Worm (Caenorhabditis elegans) whole organism, midembryonic: ENCODE results near the gene ZC395.5.

Experiments used
- T22C8.4 ChIP-seq: fragments of 200-800 bp; sonication (Bioruptor generic); IDR thresholded peaks from 2 replicates; pipeline ENCODE4 v1.3.6; 2022; ENCODE audit warnings: missing genetic modification characterization, missing compliant biosample characterization
- flt-1 ChIP-seq: fragments of 200-800 bp; sonication (Bioruptor generic); IDR thresholded peaks from 2 replicates; pipeline ENCODE4 v1.3.6; 2022; ENCODE audit warnings: missing genetic modification characterization, missing compliant biosample characterization
- klf-2 ChIP-seq: fragments of 200-800 bp; sonication (Bioruptor generic); conservative IDR thresholded peaks from 2 replicates; pipeline ENCODE4 v1.3.6; 2022; ENCODE audit warnings: missing genetic modification reagents, missing genetic modification characterization, missing compliant biosample characterization
- med-1 ChIP-seq: sonication (generic microtip); optimal IDR thresholded peaks from 2 replicates; lab custom pipeline; 2017; ENCODE audit warnings: missing genetic modification characterization, mild to moderate bottlenecking, missing compliant biosample characterization, antibody characterized with exemption, missing genetic modification reagents; ENCODE audit not compliant: insufficient read depth
- ref-1 ChIP-seq: fragments of 200-800 bp; sonication (Bioruptor generic); conservative IDR thresholded peaks from 2 replicates; pipeline ENCODE4 v1.3.6; 2022; ENCODE audit warnings: missing genetic modification reagents, missing genetic modification characterization, missing compliant biosample characterization
- tab-1 ChIP-seq: fragments of 200-800 bp; sonication (Bioruptor generic); IDR thresholded peaks from 2 replicates; pipeline ENCODE4 v1.3.6; 2022; ENCODE audit warnings: missing genetic modification characterization, missing compliant biosample characterization
- ztf-23 ChIP-seq: fragments of 200-800 bp; sonication (Bioruptor generic); IDR thresholded peaks from 2 replicates; pipeline ENCODE4 v1.3.6; 2022; ENCODE audit warnings: missing genetic modification reagents, missing genetic modification characterization, missing compliant biosample characterization
- ztf-29 ChIP-seq: fragments of 200-800 bp; sonication (Bioruptor generic); IDR thresholded peaks from 2 replicates; pipeline ENCODE4 v1.3.6; 2022; ENCODE audit warnings: missing genetic modification reagents, missing genetic modification characterization, missing compliant biosample characterization

ce11 chrIII:5228839-5229238 is 38.8 kb upstream of the ZC395.5 start:
- TF ChIP-seq tab-1 (GFP tag; lab: Robert Waterston, UW) (no peak), flt-1 (no peak), T22C8.4 (no peak), ref-1 (no peak), ztf-29 (GFP tag; lab: Robert Waterston, UW) (no peak), ztf-23 (no peak), klf-2 (GFP tag; lab: Robert Waterston, UW) (no peak), med-1 (no peak)
